Worm (Caenorhabditis elegans) whole organism, L1 larva: ENCODE data around the gene T28C6.3.

ENCODE experiments used
- dsc-1 ChIP-seq: sonication (generic microtip); optimal IDR thresholded peaks from 2 replicates; lab custom pipeline; 2016; ENCODE audit warnings: mild to moderate bottlenecking, missing genetic modification characterization, missing compliant biosample characterization
- egl-13 ChIP-seq: sonication (generic microtip); optimal IDR thresholded peaks from 2 replicates; lab custom pipeline; 2016; ENCODE audit warnings: missing genotype, missing genetic modification reagents, missing genetic modification characterization, missing compliant biosample characterization
- elt-3 ChIP-seq, 6 experiments: fragments of 150-350 bp in 1 of 6; sonication (generic microtip); optimal IDR thresholded peaks; 2 replicates each; lab custom pipeline; 2017 to 2018; ENCODE audit warnings: missing biosample characterization in 6 of 6, missing genetic modification characterization in 6 of 6, inconsistent platforms in 1 of 6
- isw-1 ChIP-seq: fragments of 200-800 bp; sonication (Bioruptor generic); IDR thresholded peaks from 2 replicates; pipeline ENCODE4 v1.3.6; 2022; ENCODE audit warnings: missing genetic modification characterization, missing compliant biosample characterization
- nhr-20 ChIP-seq: sonication (generic microtip); optimal IDR thresholded peaks from 2 replicates; lab custom pipeline; 2016; ENCODE audit warnings: mild to moderate bottlenecking, missing genetic modification characterization, missing compliant biosample characterization
- nhr-237 ChIP-seq: fragments of 150-350 bp; optimal IDR thresholded peaks from 2 replicates; lab custom pipeline; 2014; ENCODE audit warnings: missing biosample characterization, missing genetic modification characterization
- nhr-77 ChIP-seq: fragments of 150-350 bp; optimal IDR thresholded peaks from 2 replicates; lab custom pipeline; 2014; ENCODE audit warnings: missing biosample characterization, missing genetic modification characterization
- snpc-4 ChIP-seq: fragments of 150-350 bp; optimal IDR thresholded peaks from 2 replicates; lab custom pipeline; 2014; ENCODE audit warnings: missing biosample characterization, missing genetic modification characterization
- unc-62 ChIP-seq: fragments of 150-350 bp; optimal IDR thresholded peaks from 2 replicates; lab custom pipeline; 2014; ENCODE audit warnings: missing biosample characterization, missing genetic modification reagents, missing genetic modification characterization

ce11 chrIV:8784855-8785327 lies 35.2 kb upstream of the T28C6.3 start, which contains the start of gene C33D9.13:
- TF ChIP-seq egl-13 (tag; lab: Kevin White, UChicago) (no peak), isw-1 (GFP tag; lab: Robert Waterston, UW) (no peak), nhr-20 (tag; lab: Kevin White, UChicago) (no peak), nhr-77 (tag; lab: Kevin White, UChicago) (no peak), dsc-1 (tag; lab: Kevin White, UChicago) (no peak), snpc-4 (tag; lab: Kevin White, UChicago) (no peak), unc-62 (GFP tag; lab: Kevin White, UChicago) (no peak), elt-3 (tag; optimal IDR thresholded peaks at IDR 0.05; lab: Kevin White, UChicago) (no peak), nhr-237 (tag; lab: Kevin White, UChicago) (no peak)
